Worm (Caenorhabditis elegans): ENCODE results near the gene cnc-1.

DNA sequence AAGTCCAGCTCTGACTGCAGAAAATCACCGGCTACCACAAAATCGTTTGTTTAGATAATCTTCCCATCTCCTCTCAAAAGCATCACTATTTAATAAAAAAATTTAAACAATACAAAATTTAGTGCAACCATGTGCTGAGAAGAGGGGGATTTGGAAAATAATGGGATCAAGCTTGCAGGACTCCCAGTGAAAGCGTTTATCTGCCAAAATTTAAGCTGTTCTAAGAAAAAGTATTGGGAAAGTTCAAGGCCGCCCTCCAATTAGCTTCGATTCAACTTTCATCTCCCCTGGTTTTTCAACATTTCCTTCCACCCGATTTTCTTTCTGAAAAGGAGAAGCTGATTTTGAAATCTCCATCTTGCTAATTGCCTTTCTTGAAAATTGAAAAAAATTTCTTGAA is 36.0 kb downstream of the cnc-1 start:
- TF ChIP-seq F13H6.1 (tag; optimal IDR thresholded peaks at IDR 0.05), result no peak
- TF ChIP-seq unc-55 (GFP tag; optimal IDR thresholded peaks at IDR 0.05), result no peak
- no peak for TF ChIP-seq elt-2 (tag; optimal IDR thresholded peaks at IDR 0.05)
- TF ChIP-seq pqm-1 (tag; optimal IDR thresholded peaks at IDR 0.05), result no peak
- no peak for TF ChIP-seq ceh-18 (tag; optimal IDR thresholded peaks at IDR 0.05)
- no peak for TF ChIP-seq ets-4 (tag; optimal IDR thresholded peaks at IDR 0.05)
- TF ChIP-seq ttx-3 (tag; optimal IDR thresholded peaks at IDR 0.05), result no peak
- no peak for TF ChIP-seq ceh-14 (tag; optimal IDR thresholded peaks at IDR 0.05)
- no peak for TF ChIP-seq hlh-30 (tag; optimal IDR thresholded peaks at IDR 0.05; ENCODE audit: insufficient read depth)
- TF ChIP-seq hlh-13 (GFP tag; optimal IDR thresholded peaks at IDR 0.05), result no peak
- TF ChIP-seq lim-6 (tag; optimal IDR thresholded peaks at IDR 0.05), result no peak
- TF ChIP-seq pat-9 (tag; optimal IDR thresholded peaks at IDR 0.05), result no peak
- no peak for TF ChIP-seq C38D4.7 (GFP tag; optimal IDR thresholded peaks at IDR 0.05)

All from whole organism, late embryonic.